Fruit fly (Drosophila melanogaster) whole organism, wandering third instar larva: Measurements from ENCODE around the gene LManIV.

Source experiments
- Abd-B ChIP-seq: fragments of >200 bp; optimal IDR thresholded peaks from 2 replicates; lab custom pipeline; 2017; ENCODE audit warnings: missing biosample characterization, missing genetic modification characterization
- CG32264 ChIP-seq: fragments of 200-800 bp; sonication (Bioruptor generic); optimal IDR thresholded peaks from 2 replicates; lab custom pipeline; 2016; ENCODE audit warnings: missing biosample characterization, missing genetic modification characterization
- CG9705 ChIP-seq: fragments of 200-800 bp; sonication (Bioruptor generic); optimal IDR thresholded peaks from 2 replicates; lab custom pipeline; 2018; ENCODE audit warnings: missing biosample characterization, mild to moderate bottlenecking, missing genetic modification characterization
- Dfd ChIP-seq: fragments of >200 bp; optimal IDR thresholded peaks from 2 replicates; lab custom pipeline; 2017; ENCODE audit warnings: missing biosample characterization, missing genetic modification characterization
- Dif ChIP-seq: fragments of 200-275, 200-300 bp; sonication (Bioruptor generic); optimal IDR thresholded peaks from 2 replicates; lab custom pipeline; 2018; ENCODE audit warnings: missing biosample characterization, missing genetic modification characterization; ENCODE audit not compliant: partially characterized antibody
- GATAd ChIP-seq: sonication (Bioruptor generic); optimal IDR thresholded peaks from 2 replicates; lab custom pipeline; 2016; ENCODE audit warnings: missing biosample characterization, missing genetic modification characterization
- HLH106 ChIP-seq: fragments of 200-800 bp; optimal IDR thresholded peaks from 3 replicates; lab custom pipeline; 2019; ENCODE audit warnings: missing biosample characterization, mild to moderate bottlenecking, missing genetic modification characterization, moderate library complexity
- Hnf4 ChIP-seq: fragments of 200-800 bp; sonication (Bioruptor generic); optimal IDR thresholded peaks from 2 replicates; lab custom pipeline; 2016; ENCODE audit warnings: missing biosample characterization, mild to moderate bottlenecking, missing genetic modification characterization
- Hr78 ChIP-seq: fragments of >200 bp; optimal IDR thresholded peaks from 2 replicates; lab custom pipeline; 2017; ENCODE audit warnings: missing biosample characterization, missing genetic modification characterization
- Mio ChIP-seq: sonication (Bioruptor generic); optimal IDR thresholded peaks from 2 replicates; lab custom pipeline; 2016; ENCODE audit warnings: missing biosample characterization, missing genetic modification characterization
- Myc ChIP-seq: fragments of >200 bp; optimal IDR thresholded peaks from 2 replicates; lab custom pipeline; 2017
- N ChIP-seq: fragments of >200 bp; optimal IDR thresholded peaks from 2 replicates; lab custom pipeline; 2018; ENCODE audit warnings: missing biosample characterization, missing external identifiers, missing genetic modification characterization
- OdsH ChIP-seq: fragments of 200-800 bp; sonication (Bioruptor generic); optimal IDR thresholded peaks from 2 replicates; lab custom pipeline; 2016; ENCODE audit warnings: missing biosample characterization, mild to moderate bottlenecking, missing genetic modification characterization
- Sp1 ChIP-seq: fragments of 200-800 bp; sonication (Bioruptor generic); optimal IDR thresholded peaks from 3 replicates; lab custom pipeline; 2019; ENCODE audit warnings: missing biosample characterization, mild to moderate bottlenecking, missing genetic modification characterization, moderate library complexity
- Vsx2 ChIP-seq: fragments of 200-300, 225-300 bp; sonication (Bioruptor generic); optimal IDR thresholded peaks from 2 replicates; lab custom pipeline; 2018; ENCODE audit warnings: missing biosample characterization, missing genetic modification characterization; ENCODE audit not compliant: partially characterized antibody
- br ChIP-seq: fragments of 200-800 bp; sonication (Bioruptor generic); optimal IDR thresholded peaks from 2 replicates; lab custom pipeline; 2016; ENCODE audit warnings: missing biosample characterization, missing genetic modification characterization
- brk ChIP-seq: fragments of 200-800 bp; sonication (Bioruptor generic); optimal IDR thresholded peaks from 2 replicates; lab custom pipeline; 2016; ENCODE audit warnings: missing biosample characterization, mild to moderate bottlenecking, missing genetic modification characterization
- dl ChIP-seq, 2 experiments: fragments of 175-275, 200-275 bp in 1 of 2; fragments of 200-275 bp in 1 of 2; sonication (Bioruptor generic); optimal IDR thresholded peaks; lab custom pipeline; 2018; ENCODE audit warnings: mild to moderate bottlenecking in 2 of 2, missing biosample characterization in 2 of 2, missing genetic modification characterization in 2 of 2, moderate library complexity in 2 of 2; ENCODE audit not compliant: partially characterized antibody in 2 of 2, insufficient read depth in 1 of 2
- dsf ChIP-seq: sonication (Bioruptor generic); optimal IDR thresholded peaks from 2 replicates; lab custom pipeline; 2016; ENCODE audit warnings: missing biosample characterization, missing genetic modification characterization, borderline replicate concordance
- foxo ChIP-seq, 2 experiments: fragments of 200-800 bp; sonication (Bioruptor generic); optimal IDR thresholded peaks; 2 replicates in 1 of 2; 3 replicates in 1 of 2; lab custom pipeline; 2016 to 2017; ENCODE audit warnings: missing biosample characterization in 2 of 2, missing genetic modification characterization in 2 of 2
- fru ChIP-seq: fragments of 200-800 bp; sonication (Bioruptor generic); optimal IDR thresholded peaks from 3 replicates; lab custom pipeline; 2016; ENCODE audit warnings: missing biosample characterization, mild to moderate bottlenecking, missing genetic modification characterization
- h ChIP-seq: fragments of 200-800 bp; sonication (Bioruptor generic); optimal IDR thresholded peaks from 3 replicates; lab custom pipeline; 2016; ENCODE audit warnings: missing biosample characterization, mild to moderate bottlenecking, missing genetic modification characterization
- lola ChIP-seq: fragments of >200 bp; optimal IDR thresholded peaks from 2 replicates; lab custom pipeline; 2017; ENCODE audit warnings: missing biosample characterization, missing genetic modification characterization
- pan ChIP-seq: fragments of >200 bp; optimal IDR thresholded peaks from 2 replicates; lab custom pipeline; 2017
- psq ChIP-seq: fragments of 200-800 bp; sonication (Bioruptor generic); optimal IDR thresholded peaks from 3 replicates; lab custom pipeline; 2017; ENCODE audit warnings: missing biosample characterization, mild to moderate bottlenecking, missing genetic modification characterization, moderate library complexity
- rgr ChIP-seq: fragments of 200-800 bp; sonication (Bioruptor generic); optimal IDR thresholded peaks from 3 replicates; lab custom pipeline; 2016; ENCODE audit warnings: missing biosample characterization, mild to moderate bottlenecking, missing genetic modification characterization
- sage ChIP-seq: fragments of 200-800 bp; sonication (Bioruptor generic); optimal IDR thresholded peaks from 2 replicates; lab custom pipeline; 2016; ENCODE audit warnings: missing biosample characterization, mild to moderate bottlenecking, missing genetic modification characterization
- sv ChIP-seq: fragments of 200-800 bp; sonication (Bioruptor generic); optimal IDR thresholded peaks from 3 replicates; lab custom pipeline; 2016; ENCODE audit warnings: missing biosample characterization, missing genetic modification characterization
- tai ChIP-seq: sonication (Bioruptor generic); optimal IDR thresholded peaks from 2 replicates; lab custom pipeline; 2016; ENCODE audit warnings: missing biosample characterization, missing genetic modification characterization
- usp ChIP-seq: fragments of >200 bp; optimal IDR thresholded peaks from 2 replicates; lab custom pipeline; 2017; ENCODE audit warnings: missing biosample characterization, missing genetic modification characterization
- woc ChIP-seq: sonication (Bioruptor generic); optimal IDR thresholded peaks from 2 replicates; lab custom pipeline; 2016; ENCODE audit warnings: missing biosample characterization, mild to moderate bottlenecking, missing genetic modification characterization

The LManIV gene

dm6 chr2L:8781152-8781551 lies 9.0 kb upstream of the LManIV start, which contains the start of gene LManVI:
TSS of gene LManVI (minus strand) at chr2L:8781252.
- no peak for TF ChIP-seq HLH106 (tag; lab: Kevin White, UChicago)
- no peak for TF ChIP-seq usp (GFP tag; lab: Kevin White, UChicago)
- TF ChIP-seq OdsH (GFP tag; lab: Kevin White, UChicago) = no peak
- TF ChIP-seq Vsx2 = no peak
- no peak for TF ChIP-seq GATAd (GFP tag; lab: Kevin White, UChicago)
- no peak for TF ChIP-seq sage (GFP tag; lab: Kevin White, UChicago)
- TF ChIP-seq dl (GFP tag; optimal IDR thresholded peaks at IDR 0.05; lab: Kevin White, UChicago; ENCODE audit: insufficient read depth in 1 of 2, partially characterized antibody in 2 of 2) = no peak
- TF ChIP-seq Hr78 (GFP tag; lab: Kevin White, UChicago) = no peak
- no peak for TF ChIP-seq h (GFP tag; lab: Kevin White, UChicago)
- TF ChIP-seq psq (GFP tag; lab: Kevin White, UChicago) = no peak
- TF ChIP-seq lola (GFP tag; lab: Kevin White, UChicago) = no peak
- no peak for TF ChIP-seq tai
- no peak for TF ChIP-seq Myc (lab: Kevin White, UChicago)
- TF ChIP-seq Abd-B (GFP tag; lab: Kevin White, UChicago) = no peak
- no peak for TF ChIP-seq rgr (GFP tag; lab: Kevin White, UChicago)
- TF ChIP-seq pan (lab: Kevin White, UChicago) = no peak
- no peak for TF ChIP-seq foxo (GFP tag; optimal IDR thresholded peaks at IDR 0.05; lab: Kevin White, UChicago)
- no peak for TF ChIP-seq Sp1 (GFP tag; lab: Kevin White, UChicago)

DNA sequence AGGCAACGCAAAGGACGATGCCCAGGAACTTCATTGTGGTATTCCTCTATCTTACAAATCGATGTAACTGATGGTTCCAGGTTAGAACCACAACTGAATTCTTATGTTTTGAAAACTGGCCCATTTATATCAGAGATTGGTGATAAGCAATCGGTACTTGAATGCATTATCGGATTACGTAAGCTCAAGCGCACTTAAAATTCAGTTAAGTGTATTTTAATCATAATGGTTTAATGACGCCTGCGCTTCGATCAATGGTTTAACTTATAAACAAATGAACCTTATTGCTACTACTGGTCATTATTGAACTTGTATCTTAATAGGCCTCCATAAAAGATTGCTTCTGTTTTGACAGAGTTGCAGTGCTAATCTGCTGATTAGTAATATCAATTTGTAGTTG lies 4.0 kb upstream of the LManIV start, which contains the start of gene LManV:
Gene LManV, minus strand, starts transcription at position 101 of the 400 bp plus-strand sequence.
- TF ChIP-seq Mio (GFP tag; lab: Kevin White, UChicago) (no peak), Vsx2 (no peak), sv (no peak), Dfd (GFP tag; lab: Kevin White, UChicago) (no peak), CG9705 (GFP tag; lab: Kevin White, UChicago) (no peak)

- TF ChIP-seq brk (GFP tag; lab: Kevin White, UChicago) (no peak), Dfd (GFP tag; lab: Kevin White, UChicago) (no peak), usp (GFP tag; lab: Kevin White, UChicago) (no peak), Vsx2 (no peak), pan (lab: Kevin White, UChicago) (no peak), br (no peak), dl (GFP tag; optimal IDR thresholded peaks at IDR 0.05; lab: Kevin White, UChicago; ENCODE audit: insufficient read depth in 1 of 2, partially characterized antibody in 2 of 2) (no peak), sv (no peak), rgr (GFP tag; lab: Kevin White, UChicago) (no peak), h (GFP tag; lab: Kevin White, UChicago) (no peak), CG32264 (GFP tag; lab: Kevin White, UChicago) (no peak), CG9705 (GFP tag; lab: Kevin White, UChicago) (no peak), fru (GFP tag; lab: Kevin White, UChicago) (no peak)
These were observed 3.4 kb downstream of the LManIV start, which contains the start of gene LManIII for dm6 chr2L:8768660-8769138. TSS of gene LManIII (minus strand) at chr2L:8768710.

DNA sequence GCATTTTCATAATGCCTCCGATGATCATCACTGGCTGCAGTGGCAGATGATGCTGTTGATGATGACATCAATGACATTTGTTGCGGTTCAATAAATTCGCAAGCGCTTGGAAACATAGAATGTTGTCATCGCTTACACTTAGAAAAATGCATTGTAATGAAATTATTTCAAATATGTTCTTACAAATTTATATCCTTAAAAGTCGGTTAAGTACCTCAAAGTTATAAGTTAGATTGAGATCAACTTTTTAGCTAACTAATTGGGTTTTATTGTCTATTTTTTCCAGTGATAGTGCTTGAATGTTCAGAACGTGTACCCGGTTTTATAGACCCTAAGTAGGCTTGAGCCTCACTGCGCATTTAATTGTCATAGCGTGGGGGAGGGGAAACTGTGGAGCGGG lies 9.3 kb downstream of the LManIV start:
- TF ChIP-seq CG9705 (GFP tag; lab: Kevin White, UChicago) = no peak
- TF ChIP-seq dl (GFP tag; optimal IDR thresholded peaks at IDR 0.05; lab: Kevin White, UChicago; ENCODE audit: insufficient read depth in 1 of 2, partially characterized antibody in 2 of 2) = no peak
- TF ChIP-seq pan (lab: Kevin White, UChicago) = no peak
- no peak for TF ChIP-seq Myc (lab: Kevin White, UChicago)
- TF ChIP-seq br = no peak
- no peak for TF ChIP-seq N (GFP tag; lab: Kevin White, UChicago)
- no peak for TF ChIP-seq Dif
- no peak for TF ChIP-seq Vsx2
- TF ChIP-seq woc (GFP tag; lab: Kevin White, UChicago) = no peak
- no peak for TF ChIP-seq foxo (GFP tag; optimal IDR thresholded peaks at IDR 0.05; lab: Kevin White, UChicago)
- no peak for TF ChIP-seq h (GFP tag; lab: Kevin White, UChicago)
- TF ChIP-seq Sp1 (GFP tag; lab: Kevin White, UChicago) = no peak
- no peak for TF ChIP-seq Abd-B (GFP tag; lab: Kevin White, UChicago)
- no peak for TF ChIP-seq dsf (GFP tag; lab: Kevin White, UChicago)
- TF ChIP-seq Dfd (GFP tag; lab: Kevin White, UChicago) = no peak
- TF ChIP-seq OdsH (GFP tag; lab: Kevin White, UChicago) = no peak
- no peak for TF ChIP-seq Hnf4
